Fruit fly (Drosophila melanogaster): ENCODE measurements around the gene CG9967.

The CG9967 gene

DNA sequence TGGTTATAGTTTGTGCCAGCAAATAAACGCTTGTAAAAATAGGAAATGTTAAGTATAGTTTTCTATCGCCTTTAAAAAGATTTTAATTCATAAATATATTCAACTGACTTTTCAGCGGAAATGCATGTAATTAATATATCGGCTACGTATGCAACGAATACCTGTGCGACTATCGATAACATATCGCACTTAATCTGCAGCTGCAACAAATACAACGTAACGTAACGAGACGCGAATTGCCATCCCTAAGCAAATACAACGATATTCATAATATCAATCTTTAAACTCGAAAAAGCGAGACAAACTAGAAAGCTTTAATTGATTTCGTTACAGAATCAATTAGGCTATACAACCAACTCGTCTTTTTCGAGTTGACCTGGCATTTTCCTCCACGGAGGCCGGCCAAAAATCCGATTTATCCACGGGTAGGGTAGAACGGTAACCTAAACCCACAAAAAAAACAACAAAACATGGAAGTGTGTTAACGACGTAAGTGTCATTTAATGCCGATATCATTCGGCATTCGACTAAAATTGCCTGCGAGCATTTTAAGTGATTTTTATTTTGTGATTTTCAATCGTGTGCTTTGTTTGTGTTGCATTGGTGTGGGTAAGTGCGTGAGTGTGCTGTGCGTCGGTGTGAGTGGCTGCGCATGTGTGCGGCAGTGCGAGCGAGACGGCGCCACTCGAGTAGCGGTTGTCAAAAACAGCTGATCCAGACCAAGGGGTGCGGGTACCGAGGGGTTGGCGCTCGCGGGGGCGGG is 18.7 kb upstream of the CG9967 start, which contains the start of gene Atxn7 (continued):
- TF ChIP-seq Lhr (GFP tag; optimal IDR thresholded peaks at IDR 0.05), result peak; percentile 69
- peak; percentile 51; the same call in 1 of the 2 replicates for TF ChIP-seq CG14014 (GFP tag; IDR thresholded peaks at IDR 0.05)
- TF ChIP-seq D19B (GFP tag; optimal IDR thresholded peaks at IDR 0.05), result no peak
- TF ChIP-seq CG17385 (GFP tag; optimal IDR thresholded peaks at IDR 0.05), result peak; percentile 78
- peak; percentile 62 for TF ChIP-seq gcm (GFP tag; optimal IDR thresholded peaks at IDR 0.05)
- no peak for TF ChIP-seq CG15479 (GFP tag; optimal IDR thresholded peaks at IDR 0.05)
- TF ChIP-seq CG4282 (GFP tag; optimal IDR thresholded peaks at IDR 0.05), result peak; percentile 42
- peak; percentile 48 for TF ChIP-seq nom (GFP tag; optimal IDR thresholded peaks at IDR 0.05)
- peak; percentile 70 for TF ChIP-seq Meics (GFP tag; optimal IDR thresholded peaks at IDR 0.05)
- TF ChIP-seq CG4360 (GFP tag; IDR thresholded peaks at IDR 0.05), result peak; percentile 48; the same call in 1 of the 2 replicates
- TF ChIP-seq fd102C (GFP tag; optimal IDR thresholded peaks at IDR 0.05), result peak; percentile 28
- TF ChIP-seq CG14667 (GFP tag; IDR thresholded peaks at IDR 0.05), result no peak
- peak; percentile 10 for TF ChIP-seq Abd-B (GFP tag; optimal IDR thresholded peaks at IDR 0.05)
- peak; percentile 65 for TF ChIP-seq schlank (tag; optimal IDR thresholded peaks at IDR 0.05)
- TF ChIP-seq HHEX (GFP tag; optimal IDR thresholded peaks at IDR 0.05), result peak; percentile 38
- TF ChIP-seq ERR (GFP tag; optimal IDR thresholded peaks at IDR 0.05), result peak; percentile 16
- TF ChIP-seq CG4424 (GFP tag; optimal IDR thresholded peaks at IDR 0.05), result peak; percentile 44

- 0 out of 2 replicates have a peak, but pooled peaks have one; percentile 9 for TF ChIP-seq CG43689 (GFP tag; IDR thresholded peaks at IDR 0.05)
- peak; percentile 82 for TF ChIP-seq Dek (tag; optimal IDR thresholded peaks at IDR 0.05)
- no peak for TF ChIP-seq Doc2 (GFP tag; IDR thresholded peaks at IDR 0.05)
- peak; percentile 28 for TF ChIP-seq CG2202 (tag; optimal IDR thresholded peaks at IDR 0.05)
- peak; percentile 50 for TF ChIP-seq stc (GFP tag; IDR thresholded peaks at IDR 0.05)
- peak; percentile 59 for TF ChIP-seq sens-2 (GFP tag; IDR thresholded peaks at IDR 0.05)
- no peak for TF ChIP-seq usp (GFP tag; optimal IDR thresholded peaks at IDR 0.05)
- TF ChIP-seq ro (GFP tag; IDR thresholded peaks at IDR 0.05), result no peak
- TF ChIP-seq Nf-YB (GFP tag; optimal IDR thresholded peaks at IDR 0.05), result peak; percentile 31
- TF ChIP-seq bigmax (GFP tag; optimal IDR thresholded peaks at IDR 0.05), result no peak
- peak; percentile 77 to 89 for TF ChIP-seq chif (GFP tag; optimal IDR thresholded peaks at IDR 0.05)
- TF ChIP-seq Dip2 (GFP tag; IDR thresholded peaks at IDR 0.05), result no peak
- TF ChIP-seq p53 (GFP tag; optimal IDR thresholded peaks at IDR 0.05), result peak; percentile 58
- peak; percentile 37 for TF ChIP-seq CG8089 (GFP tag; optimal IDR thresholded peaks at IDR 0.05)
- peak; percentile 70 for TF ChIP-seq Meics (GFP tag; optimal IDR thresholded peaks at IDR 0.05)
- peak; percentile 97 for TF ChIP-seq Ets65A (GFP tag)
- TF ChIP-seq chm (GFP tag; IDR thresholded peaks at IDR 0.05), result peak; percentile 90
- TF ChIP-seq Gug (GFP tag; IDR thresholded peaks at IDR 0.05), result peak; percentile 92
- peak; percentile 65 for TF ChIP-seq CG14965 (GFP tag; optimal IDR thresholded peaks at IDR 0.05; ENCODE audit: borderline replicate concordance)
- peak; percentile 68 for TF ChIP-seq CG11723 (GFP tag; optimal IDR thresholded peaks at IDR 0.05)
- peak; percentile 86 for TF ChIP-seq NfI (GFP tag; optimal IDR thresholded peaks at IDR 0.05)
- TF ChIP-seq CG16863 (GFP tag; optimal IDR thresholded peaks at IDR 0.05), result peak; percentile 84
- TF ChIP-seq CG9932 (GFP tag; IDR thresholded peaks at IDR 0.05), result peak; percentile 97
- no peak for TF ChIP-seq CG8359 (GFP tag; optimal IDR thresholded peaks at IDR 0.05; ENCODE audit: borderline replicate concordance)
- peak; percentile 40; the same call in 1 of the 2 replicates for TF ChIP-seq amos (GFP tag; IDR thresholded peaks at IDR 0.05; ENCODE audit: partially characterized antibody)
- peak; percentile 94 for TF ChIP-seq vvl (GFP tag; IDR thresholded peaks at IDR 0.05)
- peak; percentile 68 for TF ChIP-seq gcm2 (GFP tag; optimal IDR thresholded peaks at IDR 0.05)
- TF ChIP-seq Ssrp (tag; optimal IDR thresholded peaks at IDR 0.05), result peak; percentile 45
- peak; percentile 94 for TF ChIP-seq CG12769 (tag; optimal IDR thresholded peaks at IDR 0.05)
- TF ChIP-seq HHEX (GFP tag; optimal IDR thresholded peaks at IDR 0.05), result peak; percentile 62
- TF ChIP-seq pnt (GFP tag; optimal IDR thresholded peaks at IDR 0.05), result peak; percentile 67
Observed at dm6 chr2L:2373818-2374746, 16.9 kb upstream of the CG9967 start, which contains the start of the genes CG3609 and CG15390. TSS of gene CG3609 (minus strand) at chr2L:2374627. TSS of gene CG15390 (plus strand) at chr2L:2374713.
